Fruit fly (Drosophila melanogaster) whole organism, wandering third instar larva: ENCODE data around the gene Ugt35E1.

Source experiments
- CG32264 ChIP-seq: fragments of 200-800 bp; sonication (Bioruptor generic); optimal IDR thresholded peaks from 2 replicates; lab custom pipeline; 2016; ENCODE audit warnings: missing biosample characterization, missing genetic modification characterization
- CrebA ChIP-seq: fragments of 200-800 bp; sonication (Bioruptor generic); optimal IDR thresholded peaks from 2 replicates; lab custom pipeline; 2016; ENCODE audit warnings: missing biosample characterization, mild to moderate bottlenecking, missing genetic modification characterization, borderline replicate concordance
- Dif ChIP-seq: fragments of 200-275, 200-300 bp; sonication (Bioruptor generic); optimal IDR thresholded peaks from 2 replicates; lab custom pipeline; 2018; ENCODE audit warnings: missing biosample characterization, missing genetic modification characterization; ENCODE audit not compliant: partially characterized antibody
- GATAd ChIP-seq: sonication (Bioruptor generic); optimal IDR thresholded peaks from 2 replicates; lab custom pipeline; 2016; ENCODE audit warnings: missing biosample characterization, missing genetic modification characterization
- Hr78 ChIP-seq: fragments of >200 bp; optimal IDR thresholded peaks from 2 replicates; lab custom pipeline; 2017; ENCODE audit warnings: missing biosample characterization, missing genetic modification characterization
- Mio ChIP-seq: sonication (Bioruptor generic); optimal IDR thresholded peaks from 2 replicates; lab custom pipeline; 2016; ENCODE audit warnings: missing biosample characterization, missing genetic modification characterization
- Myc ChIP-seq: fragments of >200 bp; optimal IDR thresholded peaks from 2 replicates; lab custom pipeline; 2017
- dmrt93B ChIP-seq: fragments of 200-800 bp; sonication (Bioruptor generic); optimal IDR thresholded peaks from 2 replicates; lab custom pipeline; 2018; ENCODE audit warnings: missing biosample characterization, mild to moderate bottlenecking, missing genetic modification characterization
- dsf ChIP-seq: sonication (Bioruptor generic); optimal IDR thresholded peaks from 2 replicates; lab custom pipeline; 2016; ENCODE audit warnings: missing biosample characterization, missing genetic modification characterization, borderline replicate concordance
- fru ChIP-seq: fragments of 200-800 bp; sonication (Bioruptor generic); optimal IDR thresholded peaks from 3 replicates; lab custom pipeline; 2016; ENCODE audit warnings: missing biosample characterization, mild to moderate bottlenecking, missing genetic modification characterization
- psq ChIP-seq: fragments of 200-800 bp; sonication (Bioruptor generic); optimal IDR thresholded peaks from 3 replicates; lab custom pipeline; 2017; ENCODE audit warnings: missing biosample characterization, mild to moderate bottlenecking, missing genetic modification characterization, moderate library complexity
- usp ChIP-seq: fragments of >200 bp; optimal IDR thresholded peaks from 2 replicates; lab custom pipeline; 2017; ENCODE audit warnings: missing biosample characterization, missing genetic modification characterization

DNA sequence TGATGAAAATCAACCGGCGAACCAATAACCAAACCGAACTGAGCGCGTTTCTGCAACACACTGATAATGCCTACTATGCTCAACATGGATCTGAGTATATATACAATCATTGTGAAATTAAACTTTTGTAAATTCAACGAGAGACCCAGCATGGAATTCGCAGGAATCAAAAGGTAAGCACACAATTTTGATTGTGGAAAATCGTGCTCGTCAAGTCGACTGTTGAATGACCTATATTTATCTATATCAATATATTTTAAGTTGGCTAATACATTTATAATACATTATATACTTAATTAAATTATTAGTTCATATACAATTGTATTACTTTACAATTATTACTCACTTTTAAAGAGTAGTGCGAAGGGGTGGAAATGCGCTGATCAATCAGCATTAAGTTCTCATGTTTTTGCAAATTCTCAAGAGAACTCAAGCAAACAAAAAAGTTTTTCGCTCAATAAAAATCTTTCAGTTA lies 12.0 kb downstream of the Ugt35E1 start, which contains the start of gene Ugt302K1:
- TF ChIP-seq GATAd (GFP tag; lab: Kevin White, UChicago) (no peak), fru (GFP tag; lab: Kevin White, UChicago) (peak; percentile 54), Myc (lab: Kevin White, UChicago) (no peak), dsf (GFP tag; lab: Kevin White, UChicago) (no peak), Mio (GFP tag; lab: Kevin White, UChicago) (no peak), CrebA (GFP tag; lab: Kevin White, UChicago) (no peak), Dif (GFP tag; lab: Kevin White, UChicago) (no peak), dmrt93B (GFP tag; lab: Kevin White, UChicago) (peak; percentile 57), psq (GFP tag; lab: Kevin White, UChicago) (peak; percentile 40), CG32264 (no peak), usp (no peak), Hr78 (GFP tag; lab: Kevin White, UChicago) (no peak)
